Fruit fly (Drosophila melanogaster) whole organism, embryonic: ENCODE measurements around the gene CG5853.

Experiments
- Awh ChIP-seq: fragments of 200-800 bp; sonication (Bioruptor generic); IDR thresholded peaks from 2 replicates; pipeline ENCODE4, ENCODE4 v1.3.6; 2022; ENCODE audit warnings: missing biosample characterization, missing genetic modification characterization
- CG11247 ChIP-seq: fragments of 200-800 bp; sonication (Bioruptor generic); IDR thresholded peaks from 2 replicates; pipeline ENCODE4 v1.3.6; 2022; ENCODE audit warnings: missing biosample characterization, missing genetic modification characterization
- CG11695 ChIP-seq: fragments of 200-800 bp; sonication (Bioruptor generic); IDR thresholded peaks from 3 replicates; pipeline ENCODE4 v1.3.6; 2022; ENCODE audit warnings: missing biosample characterization, missing genetic modification characterization
- CG14050 ChIP-seq: fragments of 200-800 bp; sonication (Bioruptor generic); IDR thresholded peaks from 3 replicates; pipeline ENCODE4 v1.3.6; 2022; ENCODE audit warnings: missing biosample characterization, missing genetic modification characterization
- CG14667 ChIP-seq: fragments of 200-800 bp; sonication (Bioruptor generic); IDR thresholded peaks from 2 replicates; pipeline ENCODE4 v1.3.6; 2022; ENCODE audit warnings: missing biosample characterization, missing genetic modification characterization
- CG14860 ChIP-seq: fragments of 200-800 bp; sonication (Bioruptor generic); IDR thresholded peaks from 3 replicates; pipeline ENCODE4 v1.3.6; 2022; ENCODE audit warnings: missing biosample characterization, missing genetic modification characterization; ENCODE audit not compliant: partially characterized antibody
- CG15479 ChIP-seq: fragments of 200-800 bp; sonication (Bioruptor generic); optimal IDR thresholded peaks from 3 replicates; lab custom pipeline; 2019; ENCODE audit warnings: missing biosample characterization, mild to moderate bottlenecking, missing genetic modification characterization, moderate library complexity
- CG15601 ChIP-seq: fragments of 200-800 bp; sonication (Bioruptor generic); optimal IDR thresholded peaks from 3 replicates; lab custom pipeline; 2019; ENCODE audit warnings: missing biosample characterization, mild to moderate bottlenecking, missing genetic modification characterization, moderate library complexity
- CG17186 ChIP-seq: fragments of 200-800 bp; sonication (Bioruptor generic); optimal IDR thresholded peaks from 3 replicates; lab custom pipeline; 2017; ENCODE audit warnings: missing biosample characterization, missing genetic modification reagents, missing genetic modification characterization
- CG17359 ChIP-seq: fragments of 200-800 bp; sonication (Bioruptor generic); optimal IDR thresholded peaks from 3 replicates; lab custom pipeline; 2018; ENCODE audit warnings: missing biosample characterization, mild to moderate bottlenecking, missing genetic modification characterization, moderate library complexity
- CG17385 ChIP-seq: fragments of 200-800 bp; sonication (Bioruptor generic); optimal IDR thresholded peaks from 3 replicates; lab custom pipeline; 2018; ENCODE audit warnings: missing biosample characterization, mild to moderate bottlenecking, missing genetic modification characterization
- CG17568 ChIP-seq: fragments of 200-800 bp; sonication (Bioruptor generic); optimal IDR thresholded peaks from 2 replicates; lab custom pipeline; 2018; ENCODE audit warnings: missing biosample characterization, mild to moderate bottlenecking, missing genetic modification characterization, moderate library complexity
- CG2116 ChIP-seq: fragments of 200-800 bp; sonication (Bioruptor generic); optimal IDR thresholded peaks from 3 replicates; lab custom pipeline; 2018; ENCODE audit warnings: missing biosample characterization, mild to moderate bottlenecking, missing genetic modification characterization
- CG2199 ChIP-seq: fragments of 200-800 bp; sonication (Bioruptor generic); IDR thresholded peaks from 3 replicates; pipeline ENCODE4 v1.3.6; 2022; ENCODE audit warnings: missing biosample characterization, missing genetic modification characterization
- CG2889 ChIP-seq: fragments of 200-800 bp; sonication (Bioruptor generic); IDR thresholded peaks from 3 replicates; pipeline ENCODE4 v1.3.6; 2022; ENCODE audit warnings: missing biosample characterization, missing genetic modification characterization
- CG3065 ChIP-seq: fragments of 200-800 bp; sonication (Bioruptor generic); optimal IDR thresholded peaks from 2 replicates; lab custom pipeline; 2016; ENCODE audit warnings: missing biosample characterization, missing genetic modification characterization
- CG31441 ChIP-seq: fragments of 200-800 bp; sonication (Bioruptor generic); IDR thresholded peaks from 2 replicates; pipeline ENCODE4 v1.3.6; 2022; ENCODE audit warnings: missing biosample characterization, missing genetic modification characterization
- CG3726 ChIP-seq: fragments of 200-800 bp; sonication (Bioruptor generic); IDR thresholded peaks from 3 replicates; pipeline ENCODE4, ENCODE4 v1.3.6; 2022; ENCODE audit warnings: missing biosample characterization, missing genetic modification characterization
- CG3838 ChIP-seq: fragments of 200-800 bp; sonication (Bioruptor generic); optimal IDR thresholded peaks from 3 replicates; lab custom pipeline; 2016; ENCODE audit warnings: missing biosample characterization, missing genetic modification characterization
- CG3847 ChIP-seq: fragments of 200-800 bp; sonication (Bioruptor generic); IDR thresholded peaks from 2 replicates; pipeline ENCODE4 v1.3.6; 2022; ENCODE audit warnings: missing biosample characterization, missing genetic modification characterization
- CG5180 ChIP-seq: fragments of 200-800 bp; sonication (Bioruptor generic); optimal IDR thresholded peaks from 3 replicates; lab custom pipeline; 2017; ENCODE audit warnings: missing biosample characterization, missing genetic modification characterization, mild to moderate bottlenecking, moderate library complexity, missing genetic modification reagents
- CG7839 ChIP-seq: fragments of 200-800 bp; sonication (Bioruptor generic); optimal IDR thresholded peaks from 3 replicates; lab custom pipeline; 2018; ENCODE audit warnings: missing biosample characterization, mild to moderate bottlenecking, missing genetic modification characterization, moderate library complexity
- CG8290 ChIP-seq, 3 experiments: fragments of 200-800 bp; sonication (Bioruptor generic); optimal IDR thresholded peaks; 2 replicates each; lab custom pipeline; 2016 to 2019; ENCODE audit warnings: missing biosample characterization in 3 of 3, missing genetic modification characterization in 3 of 3, mild to moderate bottlenecking in 2 of 3, moderate library complexity in 1 of 3
- CG8359 ChIP-seq: fragments of 200-800 bp; sonication (Bioruptor generic); optimal IDR thresholded peaks from 2 replicates; lab custom pipeline; 2017; ENCODE audit warnings: missing biosample characterization, mild to moderate bottlenecking, missing genetic modification characterization, borderline replicate concordance
- D19B ChIP-seq: fragments of 200-800 bp; sonication (Bioruptor generic); optimal IDR thresholded peaks from 2 replicates; lab custom pipeline; 2017; ENCODE audit warnings: missing biosample characterization, mild to moderate bottlenecking, missing genetic modification characterization
- Fer1 ChIP-seq: fragments of 200-800 bp; sonication (Bioruptor generic); optimal IDR thresholded peaks from 2 replicates; lab custom pipeline; 2017; ENCODE audit warnings: missing biosample characterization, mild to moderate bottlenecking, missing genetic modification characterization
- Hand ChIP-seq: fragments of 200-800 bp; sonication (Bioruptor generic); optimal IDR thresholded peaks from 2 replicates; lab custom pipeline; 2017; ENCODE audit warnings: mild to moderate bottlenecking, missing biosample characterization, missing genetic modification reagents, missing genetic modification characterization
- Hr39 ChIP-seq: fragments of >200 bp; optimal IDR thresholded peaks from 2 replicates; lab custom pipeline; 2017
- Pdp1 ChIP-seq, 2 experiments: fragments of 200-800 bp; sonication (Bioruptor generic); optimal IDR thresholded peaks; 3 replicates each; lab custom pipeline; 2016; ENCODE audit warnings: missing biosample characterization in 2 of 2, missing genetic modification characterization in 2 of 2, mild to moderate bottlenecking in 1 of 2, moderate library complexity in 1 of 2
- Ptx1 ChIP-seq: fragments of 200-800 bp; sonication (Bioruptor generic); IDR thresholded peaks from 2 replicates; pipeline ENCODE4 v1.3.6; 2022; ENCODE audit warnings: missing biosample characterization, missing genetic modification characterization
- chn ChIP-seq: fragments of 200-800 bp; sonication (Bioruptor generic); optimal IDR thresholded peaks from 2 replicates; lab custom pipeline; 2016; ENCODE audit warnings: missing biosample characterization, missing genetic modification characterization
- dan ChIP-seq: fragments of 200-800 bp; sonication (Bioruptor generic); IDR thresholded peaks from 2 replicates; pipeline ENCODE4 v1.3.6; 2022; ENCODE audit warnings: missing biosample characterization, missing genetic modification characterization
- dm ChIP-seq: fragments of 200-800 bp; sonication (Bioruptor generic); optimal IDR thresholded peaks from 3 replicates; lab custom pipeline; 2016; ENCODE audit warnings: missing biosample characterization, missing genetic modification characterization
- dysf ChIP-seq: fragments of 200-800 bp; sonication (Bioruptor generic); IDR thresholded peaks from 3 replicates; pipeline ENCODE4 v1.3.6; 2022; ENCODE audit warnings: missing biosample characterization, missing genetic modification characterization
- emc ChIP-seq: fragments of 200-800 bp; sonication (Bioruptor generic); optimal IDR thresholded peaks from 2 replicates; lab custom pipeline; 2016; ENCODE audit warnings: missing biosample characterization, missing genetic modification characterization
- ewg ChIP-seq: fragments of 200-800 bp; sonication (Bioruptor generic); optimal IDR thresholded peaks from 3 replicates; lab custom pipeline; 2017; ENCODE audit warnings: mild to moderate bottlenecking, missing biosample characterization, missing genetic modification reagents, missing genetic modification characterization
- fu2 ChIP-seq: fragments of 200-800 bp; sonication (Bioruptor generic); optimal IDR thresholded peaks from 2 replicates; lab custom pipeline; 2016; ENCODE audit warnings: missing biosample characterization, missing genetic modification characterization
- gce ChIP-seq: fragments of 200-800 bp; sonication (Bioruptor generic); IDR thresholded peaks from 3 replicates; pipeline ENCODE4 v1.3.6; 2022; ENCODE audit warnings: missing biosample characterization, missing genetic modification characterization
- grn ChIP-seq: fragments of 200-800 bp; sonication (Bioruptor generic); optimal IDR thresholded peaks from 3 replicates; lab custom pipeline; 2017; ENCODE audit warnings: missing biosample characterization, missing genetic modification characterization
- gro ChIP-seq: fragments of 200-800 bp; sonication (Bioruptor generic); optimal IDR thresholded peaks from 2 replicates; lab custom pipeline; 2016; ENCODE audit warnings: missing biosample characterization, missing genetic modification characterization
- gsb ChIP-seq: fragments of 200-800 bp; sonication (Bioruptor generic); IDR thresholded peaks from 2 replicates; pipeline ENCODE4 v1.3.6; 2022; ENCODE audit warnings: missing biosample characterization, missing genetic modification characterization
- gt ChIP-seq: fragments of 200-800 bp; sonication (Bioruptor generic); IDR thresholded peaks from 2 replicates; pipeline ENCODE4 v1.3.6; 2022; ENCODE audit warnings: missing biosample characterization, missing genetic modification characterization
- ind ChIP-seq: fragments of 200-800 bp; sonication (Bioruptor generic); optimal IDR thresholded peaks from 3 replicates; lab custom pipeline; 2016; ENCODE audit warnings: missing biosample characterization, missing genetic modification characterization
- klu ChIP-seq: fragments of 200-800 bp; sonication (Bioruptor generic); IDR thresholded peaks from 2 replicates; pipeline ENCODE4 v1.3.6; 2022; ENCODE audit warnings: missing biosample characterization, missing genetic modification characterization
- luna ChIP-seq: fragments of 200-800 bp; sonication (Bioruptor generic); optimal IDR thresholded peaks from 2 replicates; lab custom pipeline; 2016; ENCODE audit warnings: missing biosample characterization, missing genetic modification characterization
- repo ChIP-seq: fragments of 200-800 bp; sonication (Bioruptor generic); optimal IDR thresholded peaks from 2 replicates; lab custom pipeline; 2016; ENCODE audit warnings: missing biosample characterization, missing genetic modification characterization
- sd ChIP-seq: fragments of 200-800 bp; sonication (Bioruptor generic); optimal IDR thresholded peaks from 3 replicates; lab custom pipeline; 2018; ENCODE audit warnings: missing biosample characterization, mild to moderate bottlenecking, missing genetic modification characterization, moderate library complexity
- sens ChIP-seq: fragments of 200-800 bp; sonication (Bioruptor generic); peaks from one replicate; lab custom pipeline; 2016; ENCODE audit warnings: missing biosample characterization, missing genetic modification characterization
- tll ChIP-seq, 2 experiments: fragments of 200-800 bp in 1 of 2; fragments of >200 bp in 1 of 2; sonication (Bioruptor generic) in 1 of 2; optimal IDR thresholded peaks; 2 replicates each; lab custom pipeline; 2017 to 2019; ENCODE audit warnings: missing biosample characterization in 2 of 2, missing genetic modification characterization in 2 of 2, mild to moderate bottlenecking in 1 of 2, moderate library complexity in 1 of 2
- tna ChIP-seq: fragments of 200-800 bp; sonication (Bioruptor generic); IDR thresholded peaks from 2 replicates; pipeline ENCODE4 v1.3.6; 2022; ENCODE audit warnings: missing biosample characterization, missing genetic modification characterization; ENCODE audit not compliant: partially characterized antibody
- zen2 ChIP-seq: fragments of 200-800 bp; sonication (Bioruptor generic); IDR thresholded peaks from 3 replicates; pipeline ENCODE4 v1.3.6; 2022; ENCODE audit warnings: missing biosample characterization, missing genetic modification characterization; ENCODE audit not compliant: partially characterized antibody
- zfh2 ChIP-seq: fragments of 200-800 bp; sonication (Bioruptor generic); optimal IDR thresholded peaks from 2 replicates; lab custom pipeline; 2016; ENCODE audit warnings: missing biosample characterization, missing genetic modification characterization

Gene CG5853

DNA sequence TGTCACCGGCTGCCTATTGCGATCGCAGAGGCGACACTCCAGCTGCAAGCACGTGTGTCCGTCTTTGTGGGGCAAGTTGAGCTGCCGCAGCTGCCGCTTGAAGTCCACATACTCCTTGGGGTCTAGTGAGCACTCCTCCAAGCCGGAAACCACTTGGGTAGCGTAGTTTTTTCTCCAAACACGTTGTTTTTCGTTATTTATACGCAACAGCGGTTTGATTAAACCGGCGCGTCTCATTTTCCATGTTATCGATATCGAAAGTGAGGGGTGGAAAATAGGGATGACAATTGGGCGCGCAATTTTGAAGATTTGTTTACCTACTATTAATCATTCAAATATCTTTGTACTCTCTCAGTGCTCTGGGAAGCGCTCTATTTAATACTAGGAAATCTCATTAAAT lies 54.3 kb downstream of the CG5853 start, which contains the start of gene mtDNA-helicase (continued):
- TF ChIP-seq gt (GFP tag; lab: Robert Waterston, UW) (no peak), zen2 (GFP tag; lab: Robert Waterston, UW) (peak; percentile 39; the same call in 1 of the 3 replicates), dm (peak; percentile 77), Ptx1 (GFP tag; lab: Robert Waterston, UW) (no peak), CG17359 (no peak), sd (peak; percentile 79), CG2889 (no peak), Hr39 (lab: Kevin White, UChicago) (no peak), CG15601 (tag; lab: Kevin White, UChicago) (no peak), CG5180 (GFP tag; lab: Kevin White, UChicago) (no peak), Hand (no peak), CG14860 (GFP tag; lab: Robert Waterston, UW) (peak; percentile 42; the same call in 2 of the 3 replicates), CG3065 (GFP tag; lab: Kevin White, UChicago) (no peak), CG17568 (GFP tag; lab: Kevin White, UChicago) (no peak), CG8359 (no peak), D19B (no peak), CG2116 (GFP tag; lab: Kevin White, UChicago) (peak; percentile 94), repo (GFP tag; lab: Kevin White, UChicago) (no peak), CG2199 (GFP tag; lab: Robert Waterston, UW) (no peak), gsb (GFP tag; lab: Robert Waterston, UW) (no peak), CG7839 (tag; lab: Kevin White, UChicago) (no peak), CG17186 (peak; percentile 31), tll (GFP tag; optimal IDR thresholded peaks at IDR 0.05; lab: Kevin White, UChicago) (no peak), tna (GFP tag; lab: Robert Waterston, UW) (peak; percentile 51), CG11695 (GFP tag; lab: Robert Waterston, UW) (no peak), grn (GFP tag; lab: Kevin White, UChicago) (no peak), CG11247 (GFP tag; lab: Robert Waterston, UW) (no peak), zfh2 (GFP tag; lab: Kevin White, UChicago) (no peak), ewg (GFP tag; lab: Kevin White, UChicago) (no peak), CG3847 (GFP tag; lab: Robert Waterston, UW) (no peak), fu2 (GFP tag; lab: Kevin White, UChicago) (no peak), dysf (GFP tag; lab: Robert Waterston, UW) (no peak), emc (GFP tag; lab: Kevin White, UChicago) (no peak), CG17385 (no peak), ind (GFP tag; lab: Kevin White, UChicago) (no peak), gce (no peak), Pdp1 (GFP tag; optimal IDR thresholded peaks at IDR 0.05; lab: Kevin White, UChicago) (no peak), Awh (GFP tag; lab: Robert Waterston, UW) (no peak), CG3726 (GFP tag; lab: Robert Waterston, UW) (no peak), CG14667 (GFP tag; lab: Robert Waterston, UW) (no peak), gro (GFP tag; lab: Kevin White, UChicago) (no peak), CG8290 (GFP tag; optimal IDR thresholded peaks at IDR 0.05; lab: Kevin White, UChicago) (no peak), CG8290 (tag; optimal IDR thresholded peaks at IDR 0.05; lab: Kevin White, UChicago) (peak in 1 of 2 experiments; percentile 4), CG14050 (no peak), CG3838 (GFP tag; lab: Kevin White, UChicago) (no peak), CG31441 (GFP tag; lab: Robert Waterston, UW) (no peak), sens (GFP tag; lab: Kevin White, UChicago) (peak; percentile 73), Fer1 (GFP tag; lab: Kevin White, UChicago) (no peak), luna (GFP tag; lab: Kevin White, UChicago) (no peak), dan (GFP tag; lab: Robert Waterston, UW) (no peak), CG15479 (GFP tag; lab: Kevin White, UChicago) (no peak), klu (GFP tag; lab: Robert Waterston, UW) (peak; percentile 38; the same call in 1 of the 2 replicates), chn (no peak)
